Worm (Caenorhabditis elegans) whole organism, young adult: ENCODE data around the gene srh-186.

ENCODE experiments used
- B0019.2 ChIP-seq: fragments of 200-800 bp; sonication (Bioruptor generic); conservative IDR thresholded peaks from 2 replicates; pipeline ENCODE4 v1.3.6; 2022; ENCODE audit warnings: missing genetic modification reagents, missing genetic modification characterization, missing compliant biosample characterization
- B0035.1 ChIP-seq: sonication (generic microtip); optimal IDR thresholded peaks from 2 replicates; lab custom pipeline; 2016; ENCODE audit warnings: missing genetic modification characterization, mild to moderate bottlenecking, missing compliant biosample characterization, missing genotype, missing genetic modification reagents
- B0336.3 ChIP-seq: fragments of 200-800 bp; sonication (Bioruptor generic); IDR thresholded peaks from 2 replicates; pipeline ENCODE4 v1.3.6; 2022; ENCODE audit warnings: missing genetic modification characterization, missing compliant biosample characterization
- D2030.7 ChIP-seq: fragments of 200-800 bp; sonication (Bioruptor generic); IDR thresholded peaks from 2 replicates; pipeline ENCODE4 v1.3.6; 2022; ENCODE audit warnings: missing genetic modification reagents, missing genetic modification characterization, missing compliant biosample characterization
- F33H1.4 ChIP-seq: fragments of 200-800 bp; sonication (Bioruptor generic); IDR thresholded peaks from 2 replicates; pipeline ENCODE4 v1.3.6; 2022; ENCODE audit warnings: missing genetic modification reagents, missing genetic modification characterization, missing compliant biosample characterization
- F49E8.2 ChIP-seq: sonication (generic microtip); optimal IDR thresholded peaks from 3 replicates; lab custom pipeline; 2017; ENCODE audit warnings: missing genetic modification characterization, mild to moderate bottlenecking, missing compliant biosample characterization, antibody characterized with exemption, moderate library complexity; ENCODE audit not compliant: insufficient read depth
- F57C9.4 ChIP-seq: sonication (generic microtip); optimal IDR thresholded peaks from 2 replicates; lab custom pipeline; 2017; ENCODE audit warnings: mild to moderate bottlenecking, missing genetic modification characterization, missing compliant biosample characterization
- T07F8.4 ChIP-seq: sonication (generic microtip); optimal IDR thresholded peaks from 2 replicates; lab custom pipeline; 2016; ENCODE audit warnings: mild to moderate bottlenecking, missing genetic modification characterization, moderate library complexity, missing compliant biosample characterization
- Y56A3A.18 ChIP-seq: fragments of 200-800 bp; sonication (Bioruptor generic); IDR thresholded peaks from 2 replicates; pipeline ENCODE4 v1.3.6; 2022; ENCODE audit warnings: missing genetic modification reagents, missing genetic modification characterization, missing compliant biosample characterization
- Y95B8A.8 ChIP-seq: fragments of 200-800 bp; sonication (Bioruptor generic); IDR thresholded peaks from 2 replicates; pipeline ENCODE4 v1.3.6; 2022; ENCODE audit warnings: missing genetic modification reagents, missing genetic modification characterization, missing compliant biosample characterization
- ZK185.1 ChIP-seq: sonication (generic microtip); optimal IDR thresholded peaks from 2 replicates; lab custom pipeline; 2016; ENCODE audit warnings: mild to moderate bottlenecking, missing genetic modification characterization, missing compliant biosample characterization; ENCODE audit not compliant: poor library complexity, severe bottlenecking
- bed-1 ChIP-seq: fragments of 200-800 bp; sonication (Bioruptor generic); IDR thresholded peaks from 2 replicates; pipeline ENCODE4 v1.3.6; 2022; ENCODE audit warnings: missing genetic modification reagents, missing genetic modification characterization, missing compliant biosample characterization
- cebp-2 ChIP-seq: fragments of 200-800 bp; sonication (Bioruptor generic); IDR thresholded peaks from 2 replicates; pipeline ENCODE4 v1.3.6; 2022; ENCODE audit warnings: missing genetic modification characterization, missing compliant biosample characterization
- ceh-27 ChIP-seq: fragments of 200-800 bp; sonication (Bioruptor generic); optimal IDR thresholded peaks from 2 replicates; lab custom pipeline; 2018; ENCODE audit warnings: mild to moderate bottlenecking, missing genetic modification characterization, moderate library complexity, missing compliant biosample characterization
- ceh-58 ChIP-seq: fragments of 200-800 bp; sonication (Bioruptor generic); IDR thresholded peaks from 2 replicates; pipeline ENCODE4 v1.3.6; 2022; ENCODE audit warnings: missing genetic modification characterization, missing compliant biosample characterization
- ceh-91 ChIP-seq: fragments of 200-800 bp; sonication (Bioruptor generic); IDR thresholded peaks from 2 replicates; pipeline ENCODE4 v1.3.6; 2022; ENCODE audit warnings: missing genetic modification reagents, missing genetic modification characterization, missing compliant biosample characterization
- die-1 ChIP-seq: sonication (generic microtip); optimal IDR thresholded peaks from 2 replicates; lab custom pipeline; 2016; ENCODE audit warnings: missing genotype, mild to moderate bottlenecking, missing genetic modification characterization, missing compliant biosample characterization
- egrh-3 ChIP-seq: fragments of 200-800 bp; sonication (Bioruptor generic); IDR thresholded peaks from 2 replicates; pipeline ENCODE4 v1.3.6; 2022; ENCODE audit warnings: missing genetic modification reagents, missing genetic modification characterization, missing compliant biosample characterization
- ekl-4 ChIP-seq: fragments of 200-800 bp; sonication (Bioruptor generic); IDR thresholded peaks from 2 replicates; pipeline ENCODE4 v1.3.6; 2022; ENCODE audit warnings: missing genetic modification reagents, missing genetic modification characterization, missing compliant biosample characterization
- gei-17 ChIP-seq: fragments of 200-800 bp; sonication (Bioruptor generic); optimal IDR thresholded peaks from 2 replicates; lab custom pipeline; 2018; ENCODE audit warnings: mild to moderate bottlenecking, missing genetic modification characterization, missing compliant biosample characterization
- hmg-1.2 ChIP-seq: fragments of 200-800 bp; sonication (Bioruptor generic); IDR thresholded peaks from 2 replicates; pipeline ENCODE4 v1.3.6; 2022; ENCODE audit warnings: missing genetic modification reagents, missing genetic modification characterization, missing compliant biosample characterization
- hsf-1 ChIP-seq: fragments of 200-800 bp; sonication (Bioruptor generic); IDR thresholded peaks from 2 replicates; pipeline ENCODE4 v1.3.6; 2022; ENCODE audit warnings: missing genetic modification reagents, missing genetic modification characterization, missing compliant biosample characterization
- let-526 ChIP-seq: fragments of 200-800 bp; sonication (Bioruptor generic); IDR thresholded peaks from 2 replicates; pipeline ENCODE4 v1.3.6; 2022; ENCODE audit warnings: missing genetic modification reagents, missing genetic modification characterization, missing compliant biosample characterization
- lin-40 ChIP-seq: sonication (generic microtip); optimal IDR thresholded peaks from 2 replicates; lab custom pipeline; 2016; ENCODE audit warnings: missing genetic modification characterization, mild to moderate bottlenecking, missing compliant biosample characterization, missing genotype, missing genetic modification reagents
- lin-54 ChIP-seq: fragments of 200-800 bp; sonication (Bioruptor generic); optimal IDR thresholded peaks from 2 replicates; lab custom pipeline; 2018; ENCODE audit warnings: mild to moderate bottlenecking, missing genetic modification characterization, missing compliant biosample characterization
- lir-1 ChIP-seq: fragments of 200-800 bp; sonication (Bioruptor generic); conservative IDR thresholded peaks from 2 replicates; pipeline ENCODE4 v1.3.6; 2022; ENCODE audit warnings: missing genetic modification reagents, missing genetic modification characterization, missing compliant biosample characterization
- lsy-27 ChIP-seq: sonication (generic microtip); optimal IDR thresholded peaks from 2 replicates; lab custom pipeline; 2017; ENCODE audit warnings: missing genetic modification characterization, mild to moderate bottlenecking, missing compliant biosample characterization, antibody characterized with exemption, missing genotype, borderline replicate concordance; ENCODE audit not compliant: insufficient read depth
- madf-6 ChIP-seq: fragments of 200-800 bp; sonication (Bioruptor generic); IDR thresholded peaks from 2 replicates; pipeline ENCODE4 v1.3.6; 2022; ENCODE audit warnings: missing genetic modification reagents, missing genetic modification characterization, missing compliant biosample characterization
- madf-8 ChIP-seq: fragments of 200-800 bp; sonication (Bioruptor generic); conservative IDR thresholded peaks from 2 replicates; pipeline ENCODE4 v1.3.6; 2022; ENCODE audit warnings: missing genetic modification reagents, missing genetic modification characterization, missing compliant biosample characterization
- nfya-1 ChIP-seq: sonication (generic microtip); optimal IDR thresholded peaks from 2 replicates; lab custom pipeline; 2017; ENCODE audit warnings: antibody characterized with exemption, missing compliant biosample characterization, missing genetic modification characterization, borderline replicate concordance; ENCODE audit not compliant: insufficient read depth
- nhr-120 ChIP-seq: fragments of 200-800 bp; sonication (Bioruptor generic); IDR thresholded peaks from 2 replicates; pipeline ENCODE4 v1.3.6; 2022; ENCODE audit warnings: missing genetic modification characterization, missing compliant biosample characterization
- nhr-179 ChIP-seq: sonication (generic microtip); optimal IDR thresholded peaks from 2 replicates; lab custom pipeline; 2016; ENCODE audit warnings: mild to moderate bottlenecking, missing genetic modification characterization, missing compliant biosample characterization
- pha-4 ChIP-seq: fragments of 150-350 bp; sonication (generic microtip); optimal IDR thresholded peaks from 2 replicates; lab custom pipeline; 2014; ENCODE audit warnings: missing biosample characterization, missing genetic modification reagents, missing genetic modification characterization
- repo-1 ChIP-seq: sonication (generic microtip); optimal IDR thresholded peaks from 2 replicates; lab custom pipeline; 2017; ENCODE audit warnings: mild to moderate bottlenecking, missing genetic modification characterization, missing compliant biosample characterization
- snpc-1.1 ChIP-seq: sonication (generic microtip); optimal IDR thresholded peaks from 2 replicates; lab custom pipeline; 2017; ENCODE audit warnings: missing genetic modification characterization, mild to moderate bottlenecking, missing compliant biosample characterization, antibody characterized with exemption, moderate library complexity, missing genotype, missing genetic modification reagents; ENCODE audit not compliant: insufficient read depth
- snpc-1.3 ChIP-seq: sonication (generic microtip); optimal IDR thresholded peaks from 2 replicates; lab custom pipeline; 2017; ENCODE audit warnings: missing genetic modification characterization, mild to moderate bottlenecking, missing compliant biosample characterization, antibody characterized with exemption, moderate library complexity, missing genotype, missing genetic modification reagents; ENCODE audit not compliant: insufficient read depth
- snpc-3.4 ChIP-seq: sonication (generic microtip); optimal IDR thresholded peaks from 2 replicates; lab custom pipeline; 2017; ENCODE audit warnings: missing genetic modification characterization, mild to moderate bottlenecking, missing compliant biosample characterization, antibody characterized with exemption, moderate library complexity, missing genotype, missing genetic modification reagents
- unc-130 ChIP-seq: sonication (generic microtip); optimal IDR thresholded peaks from 2 replicates; lab custom pipeline; 2016; ENCODE audit warnings: missing genetic modification reagents, missing genetic modification characterization, missing compliant biosample characterization
- ztf-18 ChIP-seq: sonication (generic microtip); optimal IDR thresholded peaks from 2 replicates; lab custom pipeline; 2016; ENCODE audit warnings: missing genotype, mild to moderate bottlenecking, missing genetic modification characterization, missing compliant biosample characterization

Gene srh-186

ce11 chrV:15940254-15940653, 15.3 kb upstream of the srh-186 start, which contains the start of gene srw-55 (continued):
- TF ChIP-seq egrh-3 (GFP tag; lab: Robert Waterston, UW) (no peak), madf-6 (GFP tag; lab: Robert Waterston, UW) (no peak), lin-54 (GFP tag; lab: Kevin White, UChicago) (no peak), let-526 (no peak), lsy-27 (tag; lab: Kevin White, UChicago) (no peak)

- TF ChIP-seq B0019.2 (GFP tag; lab: Robert Waterston, UW), result no peak
- TF ChIP-seq die-1 (tag; lab: Kevin White, UChicago), result no peak
- no peak for TF ChIP-seq hsf-1 (GFP tag; lab: Robert Waterston, UW)
- no peak for TF ChIP-seq lin-40 (tag; lab: Kevin White, UChicago)
- no peak for TF ChIP-seq unc-130 (GFP tag; lab: Kevin White, UChicago)
- TF ChIP-seq D2030.7 (GFP tag; lab: Robert Waterston, UW), result no peak
- no peak for TF ChIP-seq bed-1 (GFP tag; lab: Robert Waterston, UW)
- TF ChIP-seq hmg-1.2 (GFP tag; lab: Robert Waterston, UW), result no peak
- TF ChIP-seq ceh-58, result no peak
- no peak for TF ChIP-seq Y56A3A.18 (GFP tag; lab: Robert Waterston, UW)
- no peak for TF ChIP-seq snpc-1.1 (tag; lab: Kevin White, UChicago)
- TF ChIP-seq nhr-179 (tag; lab: Kevin White, UChicago), result no peak
- no peak for TF ChIP-seq ztf-18
- TF ChIP-seq repo-1, result no peak
- TF ChIP-seq nfya-1, result no peak
- no peak for TF ChIP-seq lir-1 (GFP tag; lab: Robert Waterston, UW)
- TF ChIP-seq snpc-3.4 (tag; lab: Kevin White, UChicago), result no peak
- TF ChIP-seq, all 124 proteins: peak for 0
Observed at ce11 chrV:15943125-15943524, 12.5 kb upstream of the srh-186 start, which contains the start of gene srw-53. TSS of gene srw-53 (plus strand) at chrV:15943425.

- TF ChIP-seq pha-4 (tag; lab: Kevin White, UChicago), result no peak
- TF ChIP-seq F57C9.4 (tag; lab: Kevin White, UChicago), result no peak
- TF ChIP-seq T07F8.4, result no peak
- no peak for TF ChIP-seq cebp-2 (GFP tag; lab: Robert Waterston, UW)
- TF ChIP-seq lir-1 (GFP tag; lab: Robert Waterston, UW), result no peak
- no peak for TF ChIP-seq B0336.3 (GFP tag; lab: Robert Waterston, UW)
- TF ChIP-seq F49E8.2 (tag; lab: Kevin White, UChicago), result no peak
Observed at ce11 chrV:15950903-15951302, 4.7 kb upstream of the srh-186 start, which contains the start of gene srw-59. TSS of gene srw-59 (minus strand) at chrV:15951003.

ce11 chrV:15952762-15953161, 2.8 kb upstream of the srh-186 start, which contains the start of gene srw-56:
TSS of gene srw-56 (minus strand) at chrV:15952862.
- TF ChIP-seq B0035.1 (tag; lab: Kevin White, UChicago), result no peak

ce11 chrV:15954932-15955331, 665 bp upstream of the srh-186 start, which contains the start of gene srw-57:
TSS of gene srw-57 (minus strand) at chrV:15955032.
- TF ChIP-seq ZK185.1 (tag; lab: Kevin White, UChicago) (no peak), lir-1 (GFP tag; lab: Robert Waterston, UW) (no peak), B0035.1 (tag; lab: Kevin White, UChicago) (no peak), Y95B8A.8 (GFP tag; lab: Robert Waterston, UW) (no peak), gei-17 (no peak), F33H1.4 (no peak), ceh-27 (GFP tag; lab: Kevin White, UChicago) (no peak), nhr-120 (GFP tag; lab: Robert Waterston, UW) (no peak), ekl-4 (GFP tag; lab: Robert Waterston, UW) (no peak), madf-8 (GFP tag; lab: Robert Waterston, UW) (no peak), lsy-27 (tag; lab: Kevin White, UChicago) (no peak), lin-40 (tag; lab: Kevin White, UChicago) (no peak), ceh-91 (GFP tag; lab: Robert Waterston, UW) (no peak), snpc-1.3 (tag; lab: Kevin White, UChicago) (no peak)
